Worm (Caenorhabditis elegans) whole organism, L4 larva: ENCODE measurements around the gene C33D9.10.

Experiments used
- F37D6.2 ChIP-seq: sonication (generic microtip); optimal IDR thresholded peaks from 2 replicates; lab custom pipeline; 2016; ENCODE audit warnings: mild to moderate bottlenecking, missing genetic modification characterization, missing compliant biosample characterization
- T20F7.1 ChIP-seq: fragments of 200-800 bp; sonication (Bioruptor generic); optimal IDR thresholded peaks from 2 replicates; lab custom pipeline; 2018; ENCODE audit warnings: mild to moderate bottlenecking, missing genetic modification characterization, missing compliant biosample characterization
- aha-1 ChIP-seq: fragments of 150-350 bp; peaks from one replicate; lab custom pipeline; 2014; ENCODE audit warnings: missing biosample characterization, missing genetic modification characterization
- ceh-20 ChIP-seq: fragments of 200-800 bp; sonication (Bioruptor generic); IDR thresholded peaks from 2 replicates; pipeline ENCODE4 v1.3.6; 2022; ENCODE audit warnings: missing genetic modification reagents, missing genetic modification characterization, missing compliant biosample characterization
- ceh-32 ChIP-seq: sonication (generic microtip); optimal IDR thresholded peaks from 2 replicates; lab custom pipeline; 2016; ENCODE audit warnings: mild to moderate bottlenecking, missing genetic modification characterization, missing compliant biosample characterization; ENCODE audit not compliant: poor library complexity
- ceh-82 ChIP-seq: sonication (generic microtip); optimal IDR thresholded peaks from 2 replicates; lab custom pipeline; 2017; ENCODE audit warnings: missing biosample characterization, missing genetic modification characterization
- ces-1 ChIP-seq: fragments of 150-350 bp; sonication (generic microtip); optimal IDR thresholded peaks from 4 replicates; lab custom pipeline; 2014; ENCODE audit warnings: missing biosample characterization, missing genetic modification reagents, missing genetic modification characterization
- ctbp-1 ChIP-seq: fragments of 200-800 bp; sonication (Bioruptor generic); IDR thresholded peaks from 2 replicates; pipeline ENCODE4 v1.3.6; 2022; ENCODE audit warnings: missing genetic modification reagents, missing genetic modification characterization, missing compliant biosample characterization
- daf-16 ChIP-seq, 3 experiments: sonication (generic microtip); optimal IDR thresholded peaks; 2 replicates each; lab custom pipeline; 2016 to 2017; ENCODE audit warnings: missing genetic modification characterization in 3 of 3, missing genetic modification reagents in 3 of 3, mild to moderate bottlenecking in 2 of 3, missing compliant biosample characterization in 2 of 3, missing biosample characterization in 1 of 3, moderate library complexity in 1 of 3
- dmd-6 ChIP-seq: fragments of 200-800 bp; sonication (Bioruptor generic); IDR thresholded peaks from 2 replicates; pipeline ENCODE4 v1.3.6; 2022; ENCODE audit warnings: missing genetic modification reagents, missing genetic modification characterization, missing compliant biosample characterization
- dve-1 ChIP-seq: sonication (generic microtip); optimal IDR thresholded peaks from 2 replicates; lab custom pipeline; 2017; ENCODE audit warnings: antibody characterized with exemption, mild to moderate bottlenecking, missing genetic modification characterization, missing compliant biosample characterization; ENCODE audit not compliant: insufficient read depth
- fkh-10 ChIP-seq: fragments of 150-350 bp; optimal IDR thresholded peaks from 2 replicates; lab custom pipeline; 2014; ENCODE audit warnings: missing biosample characterization, missing genetic modification reagents, missing genetic modification characterization
- gei-8 ChIP-seq: fragments of 200-800 bp; sonication (Bioruptor generic); optimal IDR thresholded peaks from 2 replicates; lab custom pipeline; 2018; ENCODE audit warnings: mild to moderate bottlenecking, missing genetic modification characterization, missing compliant biosample characterization
- hlh-11 ChIP-seq: fragments of 200-800 bp; sonication (Bioruptor generic); optimal IDR thresholded peaks from 2 replicates; lab custom pipeline; 2018; ENCODE audit warnings: mild to moderate bottlenecking, missing genetic modification characterization, missing compliant biosample characterization
- hlh-30 ChIP-seq: sonication (generic microtip); optimal IDR thresholded peaks from 2 replicates; lab custom pipeline; 2017; ENCODE audit warnings: antibody characterized with exemption, mild to moderate bottlenecking, missing genetic modification characterization, missing compliant biosample characterization; ENCODE audit not compliant: insufficient read depth
- hmg-1.1 ChIP-seq: fragments of 200-800 bp; sonication (Bioruptor generic); IDR thresholded peaks from 2 replicates; pipeline ENCODE4 v1.3.6; 2022; ENCODE audit warnings: missing genetic modification reagents, missing genetic modification characterization, missing compliant biosample characterization
- lin-1 ChIP-seq: fragments of 200-800 bp; sonication (Bioruptor generic); IDR thresholded peaks from 2 replicates; pipeline ENCODE4 v1.3.6; 2022; ENCODE audit warnings: missing genetic modification reagents, missing genetic modification characterization, missing compliant biosample characterization
- lin-15B ChIP-seq: fragments of 150-350 bp; sonication (generic microtip); optimal IDR thresholded peaks from 3 replicates; lab custom pipeline; 2014; ENCODE audit warnings: missing biosample characterization, missing genetic modification characterization
- lin-38 ChIP-seq: fragments of 200-800 bp; sonication (Bioruptor generic); IDR thresholded peaks from 2 replicates; pipeline ENCODE4 v1.3.6; 2022; ENCODE audit warnings: missing genetic modification reagents, missing genetic modification characterization, missing compliant biosample characterization
- lsy-2 ChIP-seq, 2 experiments: fragments of 150-350 bp in 1 of 2; sonication (generic microtip) in 1 of 2; optimal IDR thresholded peaks; 2 replicates each; lab custom pipeline; 2014 to 2017; ENCODE audit warnings: missing biosample characterization in 2 of 2, missing genetic modification characterization in 2 of 2
- madf-5 ChIP-seq, 2 experiments: fragments of 200-800 bp; sonication (Bioruptor generic); IDR thresholded peaks; 2 replicates each; pipeline ENCODE4 v1.3.6; 2022; ENCODE audit warnings: missing compliant biosample characterization in 2 of 2, missing genetic modification characterization in 2 of 2
- mdl-1 ChIP-seq, 2 experiments: fragments of 150-350 bp in 1 of 2; sonication (generic microtip) in 1 of 2; optimal IDR thresholded peaks; 2 replicates each; lab custom pipeline; 2014 to 2017; ENCODE audit warnings: missing biosample characterization in 2 of 2, missing genetic modification characterization in 2 of 2
- mep-1 ChIP-seq: fragments of 150-350 bp; sonication (generic microtip); optimal IDR thresholded peaks from 3 replicates; lab custom pipeline; 2014; ENCODE audit warnings: missing biosample characterization, missing genetic modification characterization
- mes-2 ChIP-seq: sonication (generic microtip); optimal IDR thresholded peaks from 2 replicates; lab custom pipeline; 2016; ENCODE audit warnings: missing genotype, mild to moderate bottlenecking, missing genetic modification characterization, missing compliant biosample characterization; ENCODE audit not compliant: poor library complexity, severe bottlenecking
- nhr-102 ChIP-seq: sonication (generic microtip); optimal IDR thresholded peaks from 2 replicates; lab custom pipeline; 2016; ENCODE audit warnings: mild to moderate bottlenecking, missing genetic modification characterization, moderate library complexity, missing compliant biosample characterization
- nhr-11 ChIP-seq: fragments of 150-350 bp; optimal IDR thresholded peaks from 2 replicates; lab custom pipeline; 2014; ENCODE audit warnings: missing biosample characterization, missing genetic modification characterization
- nhr-25 ChIP-seq: sonication (generic microtip); optimal IDR thresholded peaks from 2 replicates; lab custom pipeline; 2017; ENCODE audit warnings: missing genetic modification characterization, mild to moderate bottlenecking, missing compliant biosample characterization, antibody characterized with exemption, moderate library complexity, borderline replicate concordance; ENCODE audit not compliant: insufficient read depth
- nhr-28 ChIP-seq: fragments of 150-350 bp; optimal IDR thresholded peaks from 2 replicates; lab custom pipeline; 2014; ENCODE audit warnings: missing biosample characterization, missing genetic modification characterization
- nhr-41 ChIP-seq: fragments of 200-800 bp; sonication (Bioruptor generic); IDR thresholded peaks from 2 replicates; pipeline ENCODE4 v1.3.6; 2022; ENCODE audit warnings: missing genetic modification reagents, missing genetic modification characterization, missing compliant biosample characterization
- nhr-42 ChIP-seq: fragments of 200-800 bp; sonication (Bioruptor generic); IDR thresholded peaks from 2 replicates; pipeline ENCODE4 v1.3.6; 2022; ENCODE audit warnings: missing genetic modification characterization, missing compliant biosample characterization
- pha-4 ChIP-seq, 2 experiments: fragments of 150-350 bp in 1 of 2; fragments of 200-800 bp in 1 of 2; sonication (Bioruptor generic) in 1 of 2; IDR thresholded peaks in 1 of 2; optimal IDR thresholded peaks in 1 of 2; 2 replicates each; pipeline versions ENCODE4 v1.3.6 to Lab custom; 2014 to 2022; ENCODE audit warnings: missing genetic modification characterization in 2 of 2, missing genetic modification reagents in 2 of 2, missing biosample characterization in 1 of 2, missing compliant biosample characterization in 1 of 2
- pqm-1 ChIP-seq: sonication (generic microtip); optimal IDR thresholded peaks from 2 replicates; lab custom pipeline; 2017; ENCODE audit warnings: missing biosample characterization, missing genetic modification characterization
- rbr-2 ChIP-seq: sonication (generic microtip); optimal IDR thresholded peaks from 2 replicates; lab custom pipeline; 2016; ENCODE audit warnings: missing genotype, missing genetic modification characterization, missing compliant biosample characterization
- set-16 ChIP-seq: fragments of 200-800 bp; sonication (Bioruptor generic); IDR thresholded peaks from 2 replicates; pipeline ENCODE4 v1.3.6; 2022; ENCODE audit warnings: missing genetic modification reagents, missing genetic modification characterization, missing compliant biosample characterization
- skn-1 ChIP-seq: fragments of 150-350 bp; optimal IDR thresholded peaks from 2 replicates; lab custom pipeline; 2014; ENCODE audit warnings: missing biosample characterization, missing genetic modification characterization
- spr-1 ChIP-seq: sonication (generic microtip); optimal IDR thresholded peaks from 2 replicates; lab custom pipeline; 2016; ENCODE audit warnings: mild to moderate bottlenecking, missing genetic modification characterization, missing compliant biosample characterization
- tra-1 ChIP-seq: fragments of 200-800 bp; sonication (Bioruptor generic); IDR thresholded peaks from 2 replicates; pipeline ENCODE4 v1.3.6; 2022; ENCODE audit warnings: missing genetic modification reagents, missing genetic modification characterization, missing compliant biosample characterization
- unc-39 ChIP-seq: sonication (generic microtip); optimal IDR thresholded peaks from 2 replicates; lab custom pipeline; 2017; ENCODE audit warnings: missing biosample characterization, missing genetic modification characterization
- unc-62 ChIP-seq, 3 experiments: fragments of 150-350 bp in 1 of 3; sonication (generic microtip); optimal IDR thresholded peaks in 2 of 3; peaks in 1 of 3; 1 replicate in 1 of 3; 2 replicates in 2 of 3; lab custom pipeline; 2014 to 2017; ENCODE audit warnings: missing biosample characterization in 3 of 3, missing genetic modification characterization in 3 of 3, missing genetic modification reagents in 3 of 3, missing genotype in 1 of 3
- vab-7 ChIP-seq: fragments of 200-800 bp; sonication (Bioruptor generic); IDR thresholded peaks from 2 replicates; pipeline ENCODE4 v1.3.6; 2022; ENCODE audit warnings: missing genetic modification reagents, missing genetic modification characterization, missing compliant biosample characterization
- zfp-2 ChIP-seq: sonication (generic microtip); optimal IDR thresholded peaks from 2 replicates; lab custom pipeline; 2016; ENCODE audit warnings: mild to moderate bottlenecking, missing genetic modification characterization, missing compliant biosample characterization
- zip-11 ChIP-seq: fragments of 200-800 bp; sonication (Bioruptor generic); IDR thresholded peaks from 2 replicates; pipeline ENCODE4 v1.3.6; 2022; ENCODE audit warnings: missing genetic modification characterization, missing compliant biosample characterization
- ztf-7 ChIP-seq: fragments of 150-350 bp; optimal IDR thresholded peaks from 2 replicates; lab custom pipeline; 2014; ENCODE audit warnings: missing biosample characterization, missing genetic modification characterization

C33D9.10 gene

ce11 chrIV:8762471-8762870, 25.5 kb downstream of the C33D9.10 start (continued):
- TF ChIP-seq vab-7 (GFP tag; lab: Robert Waterston, UW) (no peak), ces-1 (GFP tag; lab: Kevin White, UChicago) (no peak), rbr-2 (tag; lab: Kevin White, UChicago) (peak; percentile 62), aha-1 (tag; lab: Kevin White, UChicago) (peak; percentile 32), ztf-7 (tag; lab: Kevin White, UChicago) (no peak), set-16 (no peak), ctbp-1 (GFP tag; lab: Robert Waterston, UW) (peak; percentile 61)

ce11 chrIV:8761896-8762295, 26.1 kb downstream of the C33D9.10 start, which contains the start of the genes F20C5.11 and klp-11:
Gene F20C5.11, minus strand, starts transcription at chrIV:8761996.
Gene klp-11, minus strand, starts transcription at chrIV:8762066.
- TF ChIP-seq pha-4 (GFP tag; IDR thresholded peaks at IDR 0.05; lab: Robert Waterston, UW) (no peak), pha-4 (tag; optimal IDR thresholded peaks at IDR 0.05; lab: Kevin White, UChicago) (no peak), unc-39 (no peak), hlh-30 (tag; lab: Kevin White, UChicago) (no peak), madf-5 (GFP tag; IDR thresholded peaks at IDR 0.05; lab: Robert Waterston, UW) (no peak), nhr-42 (GFP tag; lab: Robert Waterston, UW) (no peak), vab-7 (GFP tag; lab: Robert Waterston, UW) (no peak), nhr-25 (tag; lab: Kevin White, UChicago) (no peak), lsy-2 (tag; optimal IDR thresholded peaks at IDR 0.05; lab: Kevin White, UChicago) (no peak), spr-1 (tag; lab: Kevin White, UChicago) (no peak), T20F7.1 (no peak), gei-8 (GFP tag; lab: Kevin White, UChicago) (no peak), unc-62 (GFP tag; optimal IDR thresholded peaks at IDR 0.05 in 1 of 2; lab: Kevin White, UChicago) (no peak), unc-62 (tag; optimal IDR thresholded peaks at IDR 0.05; lab: Kevin White, UChicago) (no peak), ceh-82 (no peak), F37D6.2 (tag; lab: Kevin White, UChicago) (no peak)

ce11 chrIV:8758620-8759019, 29.3 kb downstream of the C33D9.10 start:
- TF ChIP-seq ctbp-1 (GFP tag; lab: Robert Waterston, UW) (peak; percentile 75), mep-1 (peak; percentile 40), fkh-10 (peak; percentile 34), dmd-6 (no peak), lsy-2 (tag; optimal IDR thresholded peaks at IDR 0.05; lab: Kevin White, UChicago) (peak in 1 of 2 experiments; percentile 52), nhr-102 (tag; lab: Kevin White, UChicago) (no peak), hlh-11 (peak; percentile 31), hmg-1.1 (GFP tag; lab: Robert Waterston, UW) (0 out of 2 replicates have a peak, but pooled peaks have one; percentile 16), zip-11 (GFP tag; lab: Robert Waterston, UW) (no peak), mes-2 (tag; lab: Kevin White, UChicago) (peak; percentile 49), rbr-2 (tag; lab: Kevin White, UChicago) (peak; percentile 42), hlh-30 (tag; lab: Kevin White, UChicago) (peak; percentile 34)

ce11 chrIV:8757729-8758128, 30.2 kb downstream of the C33D9.10 start:
- TF ChIP-seq dve-1 (tag; lab: Kevin White, UChicago) (peak; percentile 59), lin-1 (GFP tag; lab: Robert Waterston, UW) (peak; percentile 71; the same call in 1 of the 2 replicates), pqm-1 (tag; lab: Kevin White, UChicago) (peak; percentile 89), mdl-1 (tag; optimal IDR thresholded peaks at IDR 0.05; lab: Kevin White, UChicago) (peak in 1 of 2 experiments; percentile 14), zfp-2 (tag; lab: Kevin White, UChicago) (no peak), ceh-20 (GFP tag; lab: Robert Waterston, UW) (no peak), nhr-41 (GFP tag; lab: Robert Waterston, UW) (no peak), lsy-2 (tag; optimal IDR thresholded peaks at IDR 0.05; lab: Kevin White, UChicago) (peak in 1 of 2 experiments; percentile 4), nhr-11 (peak; percentile 7), tra-1 (GFP tag; lab: Robert Waterston, UW) (0 out of 2 replicates have a peak, but pooled peaks have one; percentile 44), lin-15B (no peak), skn-1 (tag; lab: Kevin White, UChicago) (no peak), lin-38 (GFP tag; lab: Robert Waterston, UW) (no peak), nhr-28 (tag; lab: Kevin White, UChicago) (peak; percentile 61), ceh-32 (tag; lab: Kevin White, UChicago) (no peak), hlh-11 (peak; percentile 73), daf-16 (GFP tag; optimal IDR thresholded peaks at IDR 0.05; lab: Kevin White, UChicago) (no peak), daf-16 (tag; optimal IDR thresholded peaks at IDR 0.05; lab: Kevin White, UChicago) (peak; percentile 72), aha-1 (tag; lab: Kevin White, UChicago) (peak; percentile 12)
